Worm (Caenorhabditis elegans): ENCODE results near the gene C01B10.44.

ce11 chrIV:6599447-6599846, 24.0 kb upstream of the C01B10.44 start, which contains the start of gene F38A5.8:
- TF ChIP-seq nhr-11 (tag; optimal IDR thresholded peaks at IDR 0.05) (no peak), sox-4 (tag; optimal IDR thresholded peaks at IDR 0.05) (no peak)
